Worm (Caenorhabditis elegans) whole organism, late embryonic: ENCODE results near the gene bmy-1.

Experiments used
- C08G9.2 ChIP-seq: sonication (generic microtip); optimal IDR thresholded peaks from 2 replicates; lab custom pipeline; 2016; ENCODE audit warnings: mild to moderate bottlenecking, missing genetic modification characterization, moderate library complexity, missing compliant biosample characterization
- C38D4.7 ChIP-seq: fragments of 200-800 bp; sonication (Bioruptor generic); optimal IDR thresholded peaks from 2 replicates; lab custom pipeline; 2018; ENCODE audit warnings: mild to moderate bottlenecking, missing genetic modification characterization, moderate library complexity, missing compliant biosample characterization
- F13H6.1 ChIP-seq: sonication (generic microtip); optimal IDR thresholded peaks from 2 replicates; lab custom pipeline; 2016; ENCODE audit warnings: missing genetic modification characterization, missing compliant biosample characterization
- K02D7.2 ChIP-seq: sonication (generic microtip); optimal IDR thresholded peaks from 2 replicates; lab custom pipeline; 2017; ENCODE audit warnings: mild to moderate bottlenecking, missing genetic modification characterization, missing compliant biosample characterization
- Y22D7AL.16 ChIP-seq: sonication (generic microtip); optimal IDR thresholded peaks from 2 replicates; lab custom pipeline; 2016; ENCODE audit warnings: missing genetic modification characterization, missing compliant biosample characterization
- ceh-14 ChIP-seq: sonication (generic microtip); optimal IDR thresholded peaks from 2 replicates; lab custom pipeline; 2016; ENCODE audit warnings: missing genotype, missing genetic modification characterization, missing compliant biosample characterization
- ceh-2 ChIP-seq: sonication (generic microtip); optimal IDR thresholded peaks from 2 replicates; lab custom pipeline; 2016; ENCODE audit warnings: missing genotype, missing genetic modification characterization, missing compliant biosample characterization
- ceh-30 ChIP-seq: fragments of 150-350 bp; optimal IDR thresholded peaks from 2 replicates; lab custom pipeline; 2014; ENCODE audit warnings: missing biosample characterization, missing genetic modification characterization
- ceh-31 ChIP-seq: sonication (generic microtip); optimal IDR thresholded peaks from 2 replicates; lab custom pipeline; 2016; ENCODE audit warnings: missing genetic modification characterization, missing compliant biosample characterization
- ceh-45 ChIP-seq: fragments of 200-800 bp; sonication (Bioruptor generic); IDR thresholded peaks from 2 replicates; pipeline ENCODE4 v1.3.6; 2022; ENCODE audit warnings: missing genetic modification reagents, missing genetic modification characterization, missing compliant biosample characterization
- ceh-48 ChIP-seq: sonication (generic microtip); optimal IDR thresholded peaks from 2 replicates; lab custom pipeline; 2016; ENCODE audit warnings: missing genetic modification characterization, inconsistent platforms, missing compliant biosample characterization
- ceh-6 ChIP-seq: fragments of 200-800 bp; sonication (Bioruptor generic); optimal IDR thresholded peaks from 2 replicates; lab custom pipeline; 2018; ENCODE audit warnings: mild to moderate bottlenecking, missing genetic modification characterization, missing compliant biosample characterization
- che-1 ChIP-seq: sonication (generic microtip); optimal IDR thresholded peaks from 2 replicates; lab custom pipeline; 2016; ENCODE audit warnings: mild to moderate bottlenecking, missing genetic modification characterization, missing compliant biosample characterization
- dmd-4 ChIP-seq: sonication (generic microtip); optimal IDR thresholded peaks from 2 replicates; lab custom pipeline; 2016; ENCODE audit warnings: borderline replicate concordance, missing genetic modification characterization, missing compliant biosample characterization
- dve-1 ChIP-seq: sonication (generic microtip); optimal IDR thresholded peaks from 2 replicates; lab custom pipeline; 2017; ENCODE audit warnings: antibody characterized with exemption, mild to moderate bottlenecking, missing genetic modification characterization, missing compliant biosample characterization
- elt-2 ChIP-seq: sonication (generic microtip); optimal IDR thresholded peaks from 2 replicates; lab custom pipeline; 2016; ENCODE audit warnings: missing genetic modification reagents, missing genetic modification characterization, missing compliant biosample characterization
- elt-4 ChIP-seq: sonication (generic microtip); optimal IDR thresholded peaks from 2 replicates; lab custom pipeline; 2016; ENCODE audit warnings: missing genetic modification characterization, missing compliant biosample characterization
- ets-4 ChIP-seq: sonication (generic microtip); optimal IDR thresholded peaks from 2 replicates; lab custom pipeline; 2016; ENCODE audit warnings: missing genetic modification characterization, missing compliant biosample characterization
- fkh-10 ChIP-seq: fragments of 150-350 bp; optimal IDR thresholded peaks from 2 replicates; lab custom pipeline; 2014; ENCODE audit warnings: missing biosample characterization, missing genetic modification reagents, missing genetic modification characterization
- gmeb-2 ChIP-seq: sonication (generic microtip); optimal IDR thresholded peaks from 2 replicates; lab custom pipeline; 2016; ENCODE audit warnings: missing genetic modification characterization, inconsistent platforms, missing compliant biosample characterization
- hlh-30 ChIP-seq: sonication (generic microtip); optimal IDR thresholded peaks from 2 replicates; lab custom pipeline; 2017; ENCODE audit warnings: antibody characterized with exemption, missing genetic modification characterization, missing compliant biosample characterization; ENCODE audit not compliant: insufficient read depth
- hlh-6 ChIP-seq: sonication (generic microtip); optimal IDR thresholded peaks from 2 replicates; lab custom pipeline; 2016; ENCODE audit warnings: missing genotype, missing genetic modification characterization, missing compliant biosample characterization
- hlh-8 ChIP-seq: sonication (generic microtip); optimal IDR thresholded peaks from 2 replicates; lab custom pipeline; 2016; ENCODE audit warnings: missing genotype, missing genetic modification characterization, missing compliant biosample characterization
- lin-11 ChIP-seq: fragments of 200-800 bp; sonication (Bioruptor generic); optimal IDR thresholded peaks from 2 replicates; lab custom pipeline; 2018; ENCODE audit warnings: mild to moderate bottlenecking, missing genetic modification characterization, missing compliant biosample characterization
- madf-2 ChIP-seq: sonication (generic microtip); optimal IDR thresholded peaks from 2 replicates; lab custom pipeline; 2017; ENCODE audit warnings: missing genetic modification characterization, missing compliant biosample characterization
- nfya-1 ChIP-seq: sonication (generic microtip); optimal IDR thresholded peaks from 2 replicates; lab custom pipeline; 2017; ENCODE audit warnings: missing genetic modification characterization, mild to moderate bottlenecking, missing compliant biosample characterization, antibody characterized with exemption, moderate library complexity
- nhr-232 ChIP-seq: sonication (generic microtip); optimal IDR thresholded peaks from 2 replicates; lab custom pipeline; 2016; ENCODE audit warnings: missing genetic modification characterization, missing compliant biosample characterization
- npax-4 ChIP-seq: sonication (generic microtip); optimal IDR thresholded peaks from 2 replicates; lab custom pipeline; 2016; ENCODE audit warnings: missing genetic modification characterization, missing compliant biosample characterization
- odd-2 ChIP-seq: sonication (generic microtip); optimal IDR thresholded peaks from 2 replicates; lab custom pipeline; 2017; ENCODE audit warnings: antibody characterized with exemption, mild to moderate bottlenecking, missing genetic modification characterization, missing compliant biosample characterization
- pag-3 ChIP-seq: sonication (generic microtip); optimal IDR thresholded peaks from 2 replicates; lab custom pipeline; 2016; ENCODE audit warnings: missing compliant biosample characterization, missing genetic modification characterization, borderline replicate concordance
- pqm-1 ChIP-seq: sonication (generic microtip); optimal IDR thresholded peaks from 2 replicates; lab custom pipeline; 2016; ENCODE audit warnings: missing genetic modification characterization, missing compliant biosample characterization
- ref-2 ChIP-seq: sonication (generic microtip); optimal IDR thresholded peaks from 2 replicates; lab custom pipeline; 2016; ENCODE audit warnings: missing genetic modification characterization, missing compliant biosample characterization
- rnt-1 ChIP-seq: sonication (generic microtip); optimal IDR thresholded peaks from 2 replicates; lab custom pipeline; 2016; ENCODE audit warnings: missing genetic modification characterization, missing compliant biosample characterization
- sdc-2 ChIP-seq: sonication (generic microtip); optimal IDR thresholded peaks from 2 replicates; lab custom pipeline; 2016; ENCODE audit warnings: missing genotype, missing genetic modification characterization, missing compliant biosample characterization
- sox-4 ChIP-seq: sonication (generic microtip); optimal IDR thresholded peaks from 2 replicates; lab custom pipeline; 2017; ENCODE audit warnings: mild to moderate bottlenecking, missing genetic modification characterization, inconsistent platforms, missing compliant biosample characterization
- syd-9 ChIP-seq: sonication (generic microtip); optimal IDR thresholded peaks from 2 replicates; lab custom pipeline; 2016; ENCODE audit warnings: mild to moderate bottlenecking, missing genetic modification characterization, moderate library complexity, missing compliant biosample characterization
- tbx-2 ChIP-seq: sonication (generic microtip); optimal IDR thresholded peaks from 2 replicates; lab custom pipeline; 2016; ENCODE audit warnings: missing genetic modification characterization, missing compliant biosample characterization
- tbx-7 ChIP-seq: sonication (generic microtip); optimal IDR thresholded peaks from 2 replicates; lab custom pipeline; 2016; ENCODE audit warnings: missing genotype, missing genetic modification characterization, missing compliant biosample characterization
- unc-42 ChIP-seq: sonication (generic microtip); optimal IDR thresholded peaks from 2 replicates; lab custom pipeline; 2016; ENCODE audit warnings: missing genotype, missing genetic modification characterization, missing compliant biosample characterization
- unc-55 ChIP-seq: sonication (generic microtip); optimal IDR thresholded peaks from 2 replicates; lab custom pipeline; 2017; ENCODE audit warnings: missing biosample characterization, missing genetic modification reagents, missing genetic modification characterization
- unc-86 ChIP-seq: sonication (generic microtip); optimal IDR thresholded peaks from 2 replicates; lab custom pipeline; 2016; ENCODE audit warnings: missing genetic modification characterization, missing compliant biosample characterization
- zip-5 ChIP-seq: sonication (generic microtip); optimal IDR thresholded peaks from 2 replicates; lab custom pipeline; 2016; ENCODE audit warnings: missing genetic modification characterization, missing compliant biosample characterization

The bmy-1 gene

DNA sequence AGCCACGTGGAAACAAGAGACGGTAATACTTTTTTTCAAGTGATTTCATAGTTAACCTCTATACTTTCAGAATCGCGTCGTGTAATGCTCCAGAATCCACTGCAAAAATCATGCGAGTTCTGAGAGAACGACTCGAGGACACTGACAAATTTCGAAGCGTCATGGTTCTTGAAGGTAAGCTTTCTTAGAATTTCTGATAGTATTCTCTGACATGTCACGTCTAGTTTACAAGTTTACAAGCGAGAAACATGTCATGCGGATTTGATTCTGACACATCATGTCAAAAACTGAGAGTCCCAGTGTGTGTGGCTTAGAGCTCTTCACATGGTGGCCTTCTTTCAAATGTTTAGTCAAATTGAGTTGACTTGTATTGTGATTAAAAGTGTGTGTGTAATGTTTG lies 23.9 kb upstream of the bmy-1 start:
- no peak for TF ChIP-seq dve-1 (tag; lab: Kevin White, UChicago)
- no peak for TF ChIP-seq che-1 (tag; lab: Kevin White, UChicago)
- no peak for TF ChIP-seq tbx-7 (tag; lab: Kevin White, UChicago)
- no peak for TF ChIP-seq C38D4.7 (GFP tag; lab: Kevin White, UChicago)
- no peak for TF ChIP-seq gmeb-2 (tag; lab: Kevin White, UChicago)
- no peak for TF ChIP-seq pag-3 (tag; lab: Kevin White, UChicago)
- no peak for TF ChIP-seq pqm-1
- no peak for TF ChIP-seq ceh-2
- TF ChIP-seq nfya-1 (tag; lab: Kevin White, UChicago), result no peak
- no peak for TF ChIP-seq ceh-14 (tag; lab: Kevin White, UChicago)
- TF ChIP-seq unc-86, result no peak
- no peak for TF ChIP-seq dmd-4 (tag; lab: Kevin White, UChicago)
- TF ChIP-seq elt-4 (tag; lab: Kevin White, UChicago), result no peak
- TF ChIP-seq hlh-30, result no peak
- no peak for TF ChIP-seq sox-4 (tag; lab: Kevin White, UChicago)
- TF ChIP-seq ets-4 (tag; lab: Kevin White, UChicago), result no peak
- TF ChIP-seq zip-5, result no peak
- no peak for TF ChIP-seq Y22D7AL.16 (tag; lab: Kevin White, UChicago)

DNA sequence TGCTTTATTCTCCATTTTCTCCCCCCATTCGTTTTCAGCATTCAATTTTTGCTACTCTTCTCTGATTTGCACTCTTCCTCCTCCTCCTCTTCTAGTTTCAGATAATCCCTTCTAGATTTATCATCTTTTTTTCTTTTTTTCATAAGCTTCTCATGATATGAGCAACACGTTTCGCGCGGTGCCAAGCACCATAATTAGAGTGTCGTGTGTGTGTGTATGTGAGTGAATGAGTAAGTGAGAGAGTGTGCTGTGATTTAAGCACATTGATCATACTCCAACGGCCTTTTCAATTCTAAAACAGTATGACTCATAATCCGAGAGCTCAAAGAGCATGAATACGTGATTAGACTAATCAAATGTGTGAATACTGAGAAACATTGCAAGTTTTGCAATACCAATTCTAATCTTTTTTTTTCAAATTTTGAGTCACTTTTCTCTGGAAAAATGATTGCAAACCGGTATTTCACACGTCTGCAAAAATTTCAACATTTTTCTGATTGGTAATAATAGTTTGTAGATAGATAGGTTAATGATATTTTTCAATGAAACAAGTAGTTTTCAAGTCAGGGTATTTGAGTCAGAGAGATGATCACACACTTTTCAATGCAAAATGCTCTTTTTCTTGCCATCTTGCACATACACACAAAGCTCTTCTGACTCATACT lies 23.0 kb upstream of the bmy-1 start:
- no peak for TF ChIP-seq K02D7.2
- TF ChIP-seq zip-5, result no peak
- no peak for TF ChIP-seq tbx-7 (tag; lab: Kevin White, UChicago)
- TF ChIP-seq ceh-31 (tag; lab: Kevin White, UChicago), result no peak
- TF ChIP-seq nhr-232, result no peak
- no peak for TF ChIP-seq npax-4 (tag; lab: Kevin White, UChicago)
- no peak for TF ChIP-seq lin-11 (tag; lab: Kevin White, UChicago)
- no peak for TF ChIP-seq ceh-30
- no peak for TF ChIP-seq ceh-2
- no peak for TF ChIP-seq ref-2 (tag; lab: Kevin White, UChicago)
- no peak for TF ChIP-seq odd-2 (tag; lab: Kevin White, UChicago)
- TF ChIP-seq elt-2 (tag; lab: Kevin White, UChicago), result no peak
- no peak for TF ChIP-seq syd-9
- TF ChIP-seq rnt-1 (tag; lab: Kevin White, UChicago), result no peak
- no peak for TF ChIP-seq pag-3 (tag; lab: Kevin White, UChicago)
- no peak for TF ChIP-seq nfya-1 (tag; lab: Kevin White, UChicago)
- TF ChIP-seq fkh-10 (GFP tag; lab: Kevin White, UChicago), result no peak
- no peak for TF ChIP-seq ceh-45 (GFP tag; lab: Robert Waterston, UW)

- TF ChIP-seq hlh-30 (no peak), tbx-2 (tag; lab: Kevin White, UChicago) (peak; percentile 40), F13H6.1 (peak; percentile 16), elt-2 (tag; lab: Kevin White, UChicago) (no peak), ceh-30 (no peak), ceh-31 (tag; lab: Kevin White, UChicago) (peak; percentile 76), hlh-8 (no peak), ref-2 (tag; lab: Kevin White, UChicago) (peak; percentile 11), hlh-6 (tag; lab: Kevin White, UChicago) (peak; percentile 57), ceh-14 (tag; lab: Kevin White, UChicago) (peak; percentile 24), unc-55 (GFP tag; lab: Kevin White, UChicago) (peak; percentile 42), sdc-2 (tag; lab: Kevin White, UChicago) (peak; percentile 11), ceh-6 (GFP tag; lab: Kevin White, UChicago) (no peak), nfya-1 (tag; lab: Kevin White, UChicago) (peak; percentile 66), ceh-48 (tag; lab: Kevin White, UChicago) (peak; percentile 74), madf-2 (no peak), unc-42 (tag; lab: Kevin White, UChicago) (peak; percentile 58), C08G9.2 (tag; lab: Kevin White, UChicago) (peak; percentile 9), K02D7.2 (no peak)
Observed at ce11 chrII:5336035-5336376, 22.5 kb upstream of the bmy-1 start.
